Worm (Caenorhabditis elegans) whole organism, L1 larva: ENCODE data around the gene F43G6.10.

Experiments used
- C04F5.9 ChIP-seq: sonication (generic microtip); optimal IDR thresholded peaks from 2 replicates; lab custom pipeline; 2016; ENCODE audit warnings: missing genetic modification characterization, missing compliant biosample characterization
- alr-1 ChIP-seq: fragments of 200-800 bp; sonication (Bioruptor generic); optimal IDR thresholded peaks from 2 replicates; lab custom pipeline; 2018; ENCODE audit warnings: borderline replicate concordance, mild to moderate bottlenecking, missing genetic modification characterization, missing compliant biosample characterization
- blmp-1 ChIP-seq: fragments of 150-350 bp; optimal IDR thresholded peaks from 2 replicates; lab custom pipeline; 2014; ENCODE audit warnings: missing biosample characterization, missing genetic modification characterization
- ceh-88 ChIP-seq: fragments of 200-800 bp; sonication (Bioruptor generic); IDR thresholded peaks from 2 replicates; pipeline ENCODE4 v1.3.6; 2022; ENCODE audit warnings: missing genetic modification characterization, missing compliant biosample characterization
- ceh-90 ChIP-seq: sonication (generic microtip); optimal IDR thresholded peaks from 2 replicates; lab custom pipeline; 2016; ENCODE audit warnings: missing genetic modification characterization, missing compliant biosample characterization
- dpl-1 ChIP-seq, 3 experiments: fragments of 150-350 bp in 2 of 3; sonication (generic microtip) in 1 of 3; optimal IDR thresholded peaks; 2 replicates each; lab custom pipeline; 2014 to 2017; ENCODE audit warnings: missing biosample characterization in 3 of 3, missing genetic modification characterization in 3 of 3, missing genetic modification reagents in 3 of 3
- dsc-1 ChIP-seq: sonication (generic microtip); optimal IDR thresholded peaks from 2 replicates; lab custom pipeline; 2016; ENCODE audit warnings: mild to moderate bottlenecking, missing genetic modification characterization, missing compliant biosample characterization
- efl-1 ChIP-seq, 4 experiments: fragments of 150-350 bp; optimal IDR thresholded peaks in 3 of 4; peaks in 1 of 4; 1 replicate in 1 of 4; 2 replicates in 3 of 4; lab custom pipeline; 2014; ENCODE audit warnings: missing biosample characterization in 2 of 4, missing genetic modification characterization in 2 of 4, missing genetic modification reagents in 2 of 4
- efl-3 ChIP-seq: fragments of 200-800 bp; sonication (Bioruptor generic); optimal IDR thresholded peaks from 2 replicates; lab custom pipeline; 2018; ENCODE audit warnings: mild to moderate bottlenecking, missing genetic modification characterization, missing compliant biosample characterization
- egl-27 ChIP-seq, 2 experiments: fragments of 150-350 bp in 1 of 2; sonication (generic microtip); optimal IDR thresholded peaks; 3 replicates each; lab custom pipeline; 2017 to 2018; ENCODE audit warnings: missing biosample characterization in 2 of 2, missing genetic modification characterization in 2 of 2, missing genetic modification reagents in 2 of 2
- elt-3 ChIP-seq, 6 experiments: fragments of 150-350 bp in 1 of 6; sonication (generic microtip); optimal IDR thresholded peaks; 2 replicates each; lab custom pipeline; 2017 to 2018; ENCODE audit warnings: missing biosample characterization in 6 of 6, missing genetic modification characterization in 6 of 6, inconsistent platforms in 1 of 6
- fkh-4 ChIP-seq: sonication (generic microtip); optimal IDR thresholded peaks from 2 replicates; lab custom pipeline; 2016; ENCODE audit warnings: missing compliant biosample characterization, missing genetic modification characterization, borderline replicate concordance
- fos-1 ChIP-seq: fragments of 150-350 bp; optimal IDR thresholded peaks from 2 replicates; lab custom pipeline; 2014; ENCODE audit warnings: missing biosample characterization, missing genetic modification characterization
- grh-1 ChIP-seq: fragments of 200-800 bp; sonication (Bioruptor generic); IDR thresholded peaks from 2 replicates; pipeline ENCODE4 v1.3.6; 2022; ENCODE audit warnings: missing genetic modification reagents, missing genetic modification characterization, missing compliant biosample characterization
- hpl-2 ChIP-seq: fragments of 150-350 bp; optimal IDR thresholded peaks from 2 replicates; lab custom pipeline; 2014; ENCODE audit warnings: missing biosample characterization, missing genetic modification reagents, missing genetic modification characterization
- lin-15B ChIP-seq: fragments of 150-350 bp; sonication (generic microtip); optimal IDR thresholded peaks from 3 replicates; lab custom pipeline; 2014; ENCODE audit warnings: missing biosample characterization, missing genetic modification characterization
- lin-35 ChIP-seq, 2 experiments: fragments of 150-350 bp; optimal IDR thresholded peaks; 2 replicates each; lab custom pipeline; 2014; ENCODE audit warnings: missing biosample characterization in 2 of 2, missing genetic modification characterization in 2 of 2, missing genetic modification reagents in 2 of 2
- lir-3 ChIP-seq: sonication (generic microtip); optimal IDR thresholded peaks from 2 replicates; lab custom pipeline; 2016; ENCODE audit warnings: mild to moderate bottlenecking, missing genetic modification characterization, moderate library complexity, missing compliant biosample characterization; ENCODE audit not compliant: poor library complexity
- lsy-2 ChIP-seq, 2 experiments: fragments of 150-350 bp; optimal IDR thresholded peaks; 2 replicates each; lab custom pipeline; 2014; ENCODE audit warnings: missing biosample characterization in 2 of 2, missing genetic modification characterization in 2 of 2
- mab-9 ChIP-seq: fragments of 200-800 bp; sonication (Bioruptor generic); IDR thresholded peaks from 2 replicates; pipeline ENCODE4 v1.3.6; 2022; ENCODE audit warnings: missing genetic modification reagents, missing genetic modification characterization, missing compliant biosample characterization
- nhr-11 ChIP-seq: fragments of 150-350 bp; optimal IDR thresholded peaks from 2 replicates; lab custom pipeline; 2014; ENCODE audit warnings: missing biosample characterization, missing genetic modification characterization
- nhr-19 ChIP-seq: fragments of 200-800 bp; sonication (Bioruptor generic); conservative IDR thresholded peaks from 2 replicates; pipeline ENCODE4 v1.3.6; 2022; ENCODE audit warnings: missing genetic modification characterization, missing compliant biosample characterization
- nhr-20 ChIP-seq: sonication (generic microtip); optimal IDR thresholded peaks from 2 replicates; lab custom pipeline; 2016; ENCODE audit warnings: mild to moderate bottlenecking, missing genetic modification characterization, missing compliant biosample characterization
- nhr-85 ChIP-seq: sonication (generic microtip); peaks from one replicate; lab custom pipeline; 2016; ENCODE audit warnings: missing genetic modification characterization, inconsistent platforms, missing compliant biosample characterization
- rnt-1 ChIP-seq: sonication (generic microtip); optimal IDR thresholded peaks from 2 replicates; lab custom pipeline; 2016; ENCODE audit warnings: mild to moderate bottlenecking, missing genetic modification characterization, moderate library complexity, missing compliant biosample characterization
- snpc-4 ChIP-seq: fragments of 150-350 bp; optimal IDR thresholded peaks from 2 replicates; lab custom pipeline; 2014; ENCODE audit warnings: missing biosample characterization, missing genetic modification characterization
- snu-23 ChIP-seq: sonication (generic microtip); optimal IDR thresholded peaks from 2 replicates; lab custom pipeline; 2016; ENCODE audit warnings: missing genetic modification characterization, missing compliant biosample characterization
- sptf-1 ChIP-seq: fragments of 150-350 bp; optimal IDR thresholded peaks from 2 replicates; lab custom pipeline; 2014; ENCODE audit warnings: missing biosample characterization, missing genetic modification characterization
- sup-37 ChIP-seq: fragments of 200-800 bp; sonication (Bioruptor generic); optimal IDR thresholded peaks from 2 replicates; lab custom pipeline; 2018; ENCODE audit warnings: mild to moderate bottlenecking, missing genetic modification characterization, missing compliant biosample characterization
- swsn-7 ChIP-seq: sonication (generic microtip); optimal IDR thresholded peaks from 2 replicates; lab custom pipeline; 2016; ENCODE audit warnings: missing genetic modification characterization, missing compliant biosample characterization
- tbx-2 ChIP-seq: sonication (generic microtip); optimal IDR thresholded peaks from 2 replicates; lab custom pipeline; 2016; ENCODE audit warnings: missing genetic modification characterization, missing compliant biosample characterization
- xbp-1 ChIP-seq: sonication (generic microtip); optimal IDR thresholded peaks from 2 replicates; lab custom pipeline; 2016; ENCODE audit warnings: missing genetic modification characterization, missing compliant biosample characterization
- ztf-4 ChIP-seq: fragments of 150-350 bp; optimal IDR thresholded peaks from 2 replicates; lab custom pipeline; 2014; ENCODE audit warnings: missing biosample characterization, missing genetic modification characterization

The F43G6.10 gene

DNA sequence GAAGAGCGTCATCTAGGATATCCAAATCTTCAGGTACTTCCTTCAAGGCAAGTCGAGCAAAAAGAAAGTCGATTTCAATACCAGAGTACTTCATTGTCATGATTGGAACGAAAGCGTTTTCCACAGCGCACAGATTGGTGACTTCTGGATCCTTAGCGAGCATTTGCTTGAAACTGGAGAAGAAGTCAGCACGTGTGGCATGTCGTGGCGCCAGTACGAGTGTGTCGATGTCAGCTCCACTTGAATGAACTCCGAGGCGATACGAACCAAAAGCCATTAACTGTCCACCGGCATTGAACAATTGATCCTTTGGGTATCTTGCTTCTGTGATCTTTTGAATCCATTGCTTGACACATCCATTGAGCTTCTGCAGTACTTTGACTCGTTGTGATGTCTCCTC is 6.9 kb downstream of the F43G6.10 start:
- TF ChIP-seq C04F5.9 (tag; lab: Kevin White, UChicago): no peak
- TF ChIP-seq nhr-20 (tag; lab: Kevin White, UChicago): no peak
- TF ChIP-seq sptf-1 (tag; lab: Kevin White, UChicago): no peak
- TF ChIP-seq dsc-1 (tag; lab: Kevin White, UChicago): no peak
- TF ChIP-seq snu-23: no peak
- TF ChIP-seq ztf-4 (tag; lab: Kevin White, UChicago): no peak
- TF ChIP-seq nhr-11 (tag; lab: Kevin White, UChicago): no peak
- no peak for TF ChIP-seq mab-9 (GFP tag; lab: Robert Waterston, UW)
- no peak for TF ChIP-seq xbp-1 (tag; lab: Kevin White, UChicago)

DNA sequence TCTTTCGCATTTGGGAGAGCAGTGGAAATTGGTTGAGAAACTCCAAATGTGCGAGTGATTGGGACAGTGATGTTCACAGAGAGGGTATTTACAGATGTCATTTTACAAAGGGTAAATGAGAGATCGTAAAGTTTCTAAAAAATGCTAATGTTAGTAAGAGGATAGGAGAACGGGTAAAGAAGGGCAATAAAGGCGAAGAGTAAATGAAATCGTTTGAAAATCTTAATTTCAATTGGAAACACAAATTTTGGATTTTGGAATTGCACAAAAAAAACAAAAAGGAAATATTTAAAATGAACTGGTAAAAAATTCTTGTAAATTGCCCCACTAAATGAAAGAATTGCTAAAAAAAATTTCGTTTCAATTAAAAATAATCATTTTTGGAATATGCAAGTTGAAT is 7.3 kb downstream of the F43G6.10 start, which contains the start of gene pap-3:
Gene pap-3 (minus strand): TSS at position 101 of the 400 bp plus-strand sequence.
- no peak for TF ChIP-seq lsy-2 (tag; optimal IDR thresholded peaks at IDR 0.05; lab: Kevin White, UChicago)
- TF ChIP-seq snpc-4 (tag; lab: Kevin White, UChicago): no peak
- no peak for TF ChIP-seq lin-15B (tag; lab: Kevin White, UChicago)
- TF ChIP-seq ceh-90: no peak
- TF ChIP-seq swsn-7 (tag; lab: Kevin White, UChicago): no peak
- TF ChIP-seq ztf-4 (tag; lab: Kevin White, UChicago): no peak
- no peak for TF ChIP-seq nhr-19
- TF ChIP-seq dpl-1 (GFP tag; optimal IDR thresholded peaks at IDR 0.05; lab: Kevin White, UChicago): no peak
- TF ChIP-seq lin-35 (GFP tag; optimal IDR thresholded peaks at IDR 0.05; lab: Kevin White, UChicago): no peak
- no peak for TF ChIP-seq efl-3 (GFP tag; lab: Kevin White, UChicago)
- no peak for TF ChIP-seq sup-37 (GFP tag; lab: Kevin White, UChicago)
- TF ChIP-seq elt-3 (tag; optimal IDR thresholded peaks at IDR 0.05; lab: Kevin White, UChicago): no peak
- no peak for TF ChIP-seq fos-1

- TF ChIP-seq nhr-85 (tag; lab: Kevin White, UChicago): peak; percentile 66
- no peak for TF ChIP-seq lir-3 (tag; lab: Kevin White, UChicago)
- no peak for TF ChIP-seq ceh-88 (GFP tag; lab: Robert Waterston, UW)
- no peak for TF ChIP-seq egl-27 (tag; optimal IDR thresholded peaks at IDR 0.05; lab: Kevin White, UChicago)
- peak; percentile 17 for TF ChIP-seq blmp-1 (tag; lab: Kevin White, UChicago)
- no peak for TF ChIP-seq fkh-4
Observed at ce11 chrII:11819824-11820223, 10.7 kb downstream of the F43G6.10 start, which contains the start of gene Y6D1A.2. Y6D1A.2 (minus strand) TSS chrII:11819924.

ce11 chrII:11823566-11824308 is 14.6 kb downstream of the F43G6.10 start, which contains the start of gene Y6D1A.1:
Y6D1A.1 (minus strand) TSS chrII:11823616.
- TF ChIP-seq alr-1 (tag; lab: Kevin White, UChicago) (no peak), efl-1 (optimal IDR thresholded peaks at IDR 0.05; lab: Kevin White, UChicago) (no peak), efl-1 (GFP tag; optimal IDR thresholded peaks at IDR 0.05 in 1 of 2; lab: Kevin White, UChicago) (peak in 1 of 2 experiments; percentile 45), C04F5.9 (tag; lab: Kevin White, UChicago) (no peak), tbx-2 (tag; lab: Kevin White, UChicago) (no peak), rnt-1 (tag; lab: Kevin White, UChicago) (no peak), hpl-2 (GFP tag; lab: Kevin White, UChicago) (no peak), ceh-90 (no peak)

DNA sequence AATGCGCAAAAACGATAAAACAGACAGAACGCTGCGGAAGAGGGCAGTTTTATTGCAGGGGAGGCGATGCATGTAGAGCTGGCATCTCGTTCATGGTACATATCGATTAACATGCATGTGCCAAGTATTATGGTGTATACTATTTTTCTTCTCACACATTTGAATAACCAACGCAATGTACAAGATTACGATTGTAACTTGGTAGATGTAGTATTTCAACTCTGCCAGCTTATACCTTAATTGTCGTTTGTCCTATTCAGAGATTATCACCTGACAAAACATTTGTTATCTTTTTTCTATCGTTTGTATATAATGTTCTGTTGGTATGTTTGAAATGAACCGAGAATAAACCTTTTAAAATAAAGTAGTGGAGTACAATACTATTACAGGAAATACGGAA is 20.8 kb downstream of the F43G6.10 start, which contains the start of gene pes-5:
Gene pes-5 (minus strand): TSS at position 101 of the 400 bp plus-strand sequence.
- no peak for TF ChIP-seq ceh-88 (GFP tag; lab: Robert Waterston, UW)
- no peak for TF ChIP-seq blmp-1 (tag; lab: Kevin White, UChicago)
- TF ChIP-seq grh-1: no peak
